Fruit fly (Drosophila melanogaster): ENCODE results near the gene alpha-Man-IIa.

The alpha-Man-IIa gene

DNA sequence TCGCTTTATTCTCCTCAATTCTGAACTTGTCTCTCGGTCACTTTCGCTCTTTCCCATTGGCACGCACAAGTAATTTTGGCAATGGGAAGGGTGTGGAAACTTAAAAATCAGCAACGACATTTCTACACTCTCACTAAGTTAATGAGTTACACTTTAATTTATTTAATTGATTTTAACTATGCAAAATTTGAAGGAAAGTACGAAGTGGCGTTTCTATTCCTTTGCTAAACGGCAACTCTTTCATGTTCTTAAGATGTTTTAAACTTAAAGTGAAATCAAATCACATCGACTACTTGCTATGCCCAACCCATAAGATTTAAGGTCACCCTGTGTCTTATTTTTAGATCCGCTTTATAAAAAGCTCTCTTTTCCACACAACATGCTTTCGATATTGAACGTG lies 41.9 kb upstream of the alpha-Man-IIa start (continued):
- no peak for TF ChIP-seq CG11456 (GFP tag; IDR thresholded peaks at IDR 0.05)
- peak; percentile 62 for TF ChIP-seq esg (GFP tag; conservative IDR thresholded peaks at IDR 0.05)
- TF ChIP-seq twi (tag; optimal IDR thresholded peaks at IDR 0.05): no peak
- no peak for TF ChIP-seq sima (GFP tag; optimal IDR thresholded peaks at IDR 0.05)
- peak; percentile 13 for TF ChIP-seq tio (GFP tag; optimal IDR thresholded peaks at IDR 0.05)
- TF ChIP-seq kah (GFP tag; optimal IDR thresholded peaks at IDR 0.05): no peak
- no peak for TF ChIP-seq pb (GFP tag; optimal IDR thresholded peaks at IDR 0.05)
- TF ChIP-seq exex (tag; optimal IDR thresholded peaks at IDR 0.05): no peak
- TF ChIP-seq CG31365 (tag; optimal IDR thresholded peaks at IDR 0.05): peak; percentile 9
- no peak for TF ChIP-seq Adf1 (GFP tag; IDR thresholded peaks at IDR 0.05)
- no peak for TF ChIP-seq Doc3 (GFP tag; IDR thresholded peaks at IDR 0.05; ENCODE audit: partially characterized antibody)
- TF ChIP-seq CG8089 (GFP tag; optimal IDR thresholded peaks at IDR 0.05): no peak
- TF ChIP-seq CG2889 (GFP tag; IDR thresholded peaks at IDR 0.05): no peak; the same call in 2 of the 3 replicates
- TF ChIP-seq chn (GFP tag; optimal IDR thresholded peaks at IDR 0.05): peak; percentile 7
- no peak for TF ChIP-seq CG4707 (GFP tag; optimal IDR thresholded peaks at IDR 0.05)
- TF ChIP-seq CG12104 (GFP tag; optimal IDR thresholded peaks at IDR 0.05): peak; percentile 10
- peak; percentile 34 for TF ChIP-seq CG10147 (GFP tag; optimal IDR thresholded peaks at IDR 0.05)
- no peak for TF ChIP-seq ewg (GFP tag; optimal IDR thresholded peaks at IDR 0.05)
- TF ChIP-seq CG17612 (GFP tag; IDR thresholded peaks at IDR 0.05): no peak
- no peak for TF ChIP-seq eyg (GFP tag; optimal IDR thresholded peaks at IDR 0.05)
- TF ChIP-seq MESR4 (GFP tag; optimal IDR thresholded peaks at IDR 0.05): no peak
- peak; percentile 24 for TF ChIP-seq Nf-YB (GFP tag; optimal IDR thresholded peaks at IDR 0.05)
- no peak for TF ChIP-seq CG1529 (GFP tag; optimal IDR thresholded peaks at IDR 0.05)
- 0 out of 2 replicates have a peak, but pooled peaks have one; percentile 19 for TF ChIP-seq CG6272 (GFP tag; IDR thresholded peaks at IDR 0.05)
- no peak for TF ChIP-seq vfl (GFP tag; optimal IDR thresholded peaks at IDR 0.05)
- no peak for TF ChIP-seq CG8478 (optimal IDR thresholded peaks at IDR 0.05)
- peak; percentile 71; the same call in 2 of the 3 replicates for TF ChIP-seq Dbx (GFP tag; IDR thresholded peaks at IDR 0.05)
- peak; percentile 31; the same call in 1 of the 2 replicates for TF ChIP-seq ssp (GFP tag; IDR thresholded peaks at IDR 0.05)
- no peak for TF ChIP-seq pan (optimal IDR thresholded peaks at IDR 0.05)
- peak in 1 of 2 experiments; percentile 76 for TF ChIP-seq pan (GFP tag; optimal IDR thresholded peaks at IDR 0.05 in 1 of 2, IDR thresholded peaks at IDR 0.05 in 1 of 2)
- TF ChIP-seq ash1 (GFP tag; optimal IDR thresholded peaks at IDR 0.05): no peak
- TF ChIP-seq mam (GFP tag; optimal IDR thresholded peaks at IDR 0.05): peak; percentile 62
- TF ChIP-seq fru (optimal IDR thresholded peaks at IDR 0.05): no peak
- peak; percentile 37; the same call in 1 of the 2 replicates for TF ChIP-seq CG4404 (GFP tag; IDR thresholded peaks at IDR 0.05)
- TF ChIP-seq bcd (GFP tag; optimal IDR thresholded peaks at IDR 0.05): peak; percentile 37
- no peak for TF ChIP-seq wdn (GFP tag; IDR thresholded peaks at IDR 0.05)
- TF ChIP-seq CG32767 (GFP tag; IDR thresholded peaks at IDR 0.05): 0 out of 2 replicates have a peak, but pooled peaks have one; percentile 34
- peak; percentile 58; the same call in 1 of the 3 replicates for TF ChIP-seq CG11695 (GFP tag; IDR thresholded peaks at IDR 0.05)
- peak; percentile 43; the same call in 1 of the 2 replicates for TF ChIP-seq CG31224 (GFP tag; IDR thresholded peaks at IDR 0.05)
- no peak for TF ChIP-seq CG8944 (GFP tag; optimal IDR thresholded peaks at IDR 0.05)
- TF ChIP-seq onecut (GFP tag; IDR thresholded peaks at IDR 0.05): peak; percentile 29; the same call in 1 of the 2 replicates
- TF ChIP-seq D19A (tag; optimal IDR thresholded peaks at IDR 0.05): peak; percentile 97
- no peak for TF ChIP-seq CG14710 (tag; optimal IDR thresholded peaks at IDR 0.05)
- TF ChIP-seq lola (GFP tag; optimal IDR thresholded peaks at IDR 0.05): no peak
- no peak for TF ChIP-seq zen2 (GFP tag; IDR thresholded peaks at IDR 0.05; ENCODE audit: partially characterized antibody)
- TF ChIP-seq jumu (GFP tag; optimal IDR thresholded peaks at IDR 0.05): no peak
- 0 out of 2 replicates have a peak, but pooled peaks have one; percentile 39 for TF ChIP-seq CG14667 (GFP tag; IDR thresholded peaks at IDR 0.05)
- no peak for TF ChIP-seq CG30431 (GFP tag; optimal IDR thresholded peaks at IDR 0.05)
- no peak for TF ChIP-seq Bdp1 (GFP tag; optimal IDR thresholded peaks at IDR 0.05)
- no peak for TF ChIP-seq CG2199 (GFP tag; IDR thresholded peaks at IDR 0.05)
- TF ChIP-seq CG31388 (GFP tag; optimal IDR thresholded peaks at IDR 0.05): no peak
- peak; percentile 53 for TF ChIP-seq sd (tag; optimal IDR thresholded peaks at IDR 0.05)
